Worm (Caenorhabditis elegans) whole organism, L3 larva: ENCODE results near the gene F13H6.5.

Experiments
- aly-2 ChIP-seq: fragments of 150-350 bp; optimal IDR thresholded peaks from 2 replicates; lab custom pipeline; 2014; ENCODE audit warnings: missing biosample characterization, missing genetic modification characterization
- nhr-23 ChIP-seq: fragments of 150-350 bp; optimal IDR thresholded peaks from 2 replicates; lab custom pipeline; 2014; ENCODE audit warnings: missing biosample characterization, missing genetic modification reagents, missing genetic modification characterization
- nhr-237 ChIP-seq: fragments of 150-350 bp; optimal IDR thresholded peaks from 2 replicates; lab custom pipeline; 2014; ENCODE audit warnings: missing biosample characterization, missing genetic modification characterization
- nhr-77 ChIP-seq: fragments of 150-350 bp; optimal IDR thresholded peaks from 2 replicates; lab custom pipeline; 2014; ENCODE audit warnings: missing biosample characterization, missing genetic modification characterization
- unc-62 ChIP-seq: fragments of 150-350 bp; sonication (generic microtip); optimal IDR thresholded peaks from 4 replicates; lab custom pipeline; 2014; ENCODE audit warnings: missing biosample characterization, missing genetic modification reagents, missing genetic modification characterization

DNA sequence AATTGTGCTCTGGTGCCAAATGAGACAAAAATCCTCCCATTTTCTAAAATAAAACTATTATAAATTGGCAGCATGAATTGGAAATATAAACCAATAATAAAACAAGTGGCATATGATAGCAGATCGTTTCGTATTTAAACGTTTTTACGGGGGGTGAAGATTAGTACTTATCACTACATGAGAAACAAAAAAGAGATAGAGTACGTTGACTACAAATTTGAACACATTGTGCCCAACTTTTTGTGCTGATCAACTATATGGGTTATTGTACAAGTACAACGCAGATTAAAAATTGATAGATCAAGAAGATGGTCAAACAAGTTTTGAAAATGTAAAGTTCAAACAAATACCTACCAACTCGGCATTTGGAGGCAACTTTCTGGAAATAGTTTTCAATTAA lies 6.2 kb downstream of the F13H6.5 start:
- no peak for TF ChIP-seq nhr-77 (tag; lab: Kevin White, UChicago)
- no peak for TF ChIP-seq unc-62
- TF ChIP-seq aly-2 (tag; lab: Kevin White, UChicago): no peak
- TF ChIP-seq nhr-23 (tag; lab: Kevin White, UChicago): no peak
- no peak for TF ChIP-seq nhr-237 (tag; lab: Kevin White, UChicago)
